Fruit fly (Drosophila melanogaster): ENCODE results near the gene lark.
A peak's percentile ranks its signal among the peaks of the same experiment; 100 is the strongest.

dm6 chr3L:7344965-7345427, 5.9 kb downstream of the lark start, which contains the start of gene Cln7:
- TF ChIP-seq CG8159 (tag; optimal IDR thresholded peaks at IDR 0.05) = peak; percentile 51
- TF ChIP-seq CG15710 (tag; optimal IDR thresholded peaks at IDR 0.05) = peak; percentile 26
